Worm (Caenorhabditis elegans) whole organism, young adult: ENCODE data around the gene K12H6.12.
A peak's percentile ranks its signal among the peaks of the same experiment; 100 is the strongest.

Experiments
- B0019.2 ChIP-seq: fragments of 200-800 bp; sonication (Bioruptor generic); conservative IDR thresholded peaks from 2 replicates; pipeline ENCODE4 v1.3.6; 2022; ENCODE audit warnings: missing genetic modification reagents, missing genetic modification characterization, missing compliant biosample characterization
- B0035.1 ChIP-seq: sonication (generic microtip); optimal IDR thresholded peaks from 2 replicates; lab custom pipeline; 2016; ENCODE audit warnings: missing genetic modification characterization, mild to moderate bottlenecking, missing compliant biosample characterization, missing genotype, missing genetic modification reagents
- B0336.3 ChIP-seq: fragments of 200-800 bp; sonication (Bioruptor generic); IDR thresholded peaks from 2 replicates; pipeline ENCODE4 v1.3.6; 2022; ENCODE audit warnings: missing genetic modification characterization, missing compliant biosample characterization
- C06A6.2 ChIP-seq: fragments of 200-800 bp; sonication (Bioruptor generic); conservative IDR thresholded peaks from 2 replicates; pipeline ENCODE4 v1.3.6; 2022; ENCODE audit warnings: missing genetic modification characterization, missing compliant biosample characterization
- F39B2.1 ChIP-seq: fragments of 200-800 bp; sonication (Bioruptor generic); IDR thresholded peaks from 2 replicates; pipeline ENCODE4 v1.3.6; 2022; ENCODE audit warnings: missing genetic modification reagents, missing genetic modification characterization, missing compliant biosample characterization
- F49E8.2 ChIP-seq: sonication (generic microtip); optimal IDR thresholded peaks from 3 replicates; lab custom pipeline; 2017; ENCODE audit warnings: missing genetic modification characterization, mild to moderate bottlenecking, missing compliant biosample characterization, antibody characterized with exemption, moderate library complexity; ENCODE audit not compliant: insufficient read depth
- Y79H2A.3 ChIP-seq: fragments of 200-800 bp; sonication (Bioruptor generic); conservative IDR thresholded peaks from 2 replicates; pipeline ENCODE4 v1.3.6; 2022; ENCODE audit warnings: missing genetic modification reagents, missing genetic modification characterization, missing compliant biosample characterization
- akir-1 ChIP-seq: fragments of 200-800 bp; sonication (Bioruptor generic); optimal IDR thresholded peaks from 2 replicates; lab custom pipeline; 2018; ENCODE audit warnings: mild to moderate bottlenecking, missing genetic modification characterization, moderate library complexity, missing compliant biosample characterization
- athp-1 ChIP-seq: sonication (generic microtip); optimal IDR thresholded peaks from 2 replicates; lab custom pipeline; 2017; ENCODE audit warnings: mild to moderate bottlenecking, missing genetic modification characterization, missing compliant biosample characterization
- attf-3 ChIP-seq: fragments of 200-800 bp; sonication (Bioruptor generic); conservative IDR thresholded peaks from 2 replicates; pipeline ENCODE4 v1.3.6; 2022; ENCODE audit warnings: missing genetic modification reagents, missing genetic modification characterization, missing compliant biosample characterization
- bed-1 ChIP-seq: fragments of 200-800 bp; sonication (Bioruptor generic); IDR thresholded peaks from 2 replicates; pipeline ENCODE4 v1.3.6; 2022; ENCODE audit warnings: missing genetic modification reagents, missing genetic modification characterization, missing compliant biosample characterization
- dox-1 ChIP-seq: fragments of 200-800 bp; sonication (Bioruptor generic); IDR thresholded peaks from 2 replicates; pipeline ENCODE4 v1.3.6; 2022; ENCODE audit warnings: missing genetic modification reagents, missing genetic modification characterization, missing compliant biosample characterization
- gei-17 ChIP-seq: fragments of 200-800 bp; sonication (Bioruptor generic); optimal IDR thresholded peaks from 2 replicates; lab custom pipeline; 2018; ENCODE audit warnings: mild to moderate bottlenecking, missing genetic modification characterization, missing compliant biosample characterization
- hlh-26 ChIP-seq: fragments of 200-800 bp; sonication (Bioruptor generic); conservative IDR thresholded peaks from 2 replicates; pipeline ENCODE4 v1.3.6; 2022; ENCODE audit warnings: missing genetic modification reagents, missing genetic modification characterization, missing compliant biosample characterization
- hmg-1.2 ChIP-seq: fragments of 200-800 bp; sonication (Bioruptor generic); IDR thresholded peaks from 2 replicates; pipeline ENCODE4 v1.3.6; 2022; ENCODE audit warnings: missing genetic modification reagents, missing genetic modification characterization, missing compliant biosample characterization
- lag-1 ChIP-seq: fragments of 200-800 bp; sonication (Bioruptor generic); IDR thresholded peaks from 2 replicates; pipeline ENCODE4 v1.3.6; 2022; ENCODE audit warnings: missing genetic modification reagents, missing genetic modification characterization, missing compliant biosample characterization
- lsl-1 ChIP-seq: fragments of 200-800 bp; sonication (Bioruptor generic); optimal IDR thresholded peaks from 2 replicates; lab custom pipeline; 2018; ENCODE audit warnings: mild to moderate bottlenecking, missing genetic modification characterization, moderate library complexity, missing compliant biosample characterization
- madf-10 ChIP-seq: sonication (generic microtip); optimal IDR thresholded peaks from 2 replicates; lab custom pipeline; 2016; ENCODE audit warnings: mild to moderate bottlenecking, missing genetic modification characterization, missing compliant biosample characterization
- nfya-1 ChIP-seq: sonication (generic microtip); optimal IDR thresholded peaks from 2 replicates; lab custom pipeline; 2017; ENCODE audit warnings: antibody characterized with exemption, missing compliant biosample characterization, missing genetic modification characterization, borderline replicate concordance; ENCODE audit not compliant: insufficient read depth
- nfyb-1 ChIP-seq: fragments of 200-800 bp; sonication (Bioruptor generic); IDR thresholded peaks from 2 replicates; pipeline ENCODE4 v1.3.6; 2022; ENCODE audit warnings: missing genetic modification reagents, missing genetic modification characterization, missing compliant biosample characterization
- rpc-1 ChIP-seq, 2 experiments: fragments of 150-350 bp in 1 of 2; sonication (generic microtip) in 1 of 2; optimal IDR thresholded peaks; 2 replicates each; lab custom pipeline; 2014 to 2018; ENCODE audit warnings: missing biosample characterization in 1 of 2, missing genetic modification characterization in 1 of 2, missing genetic modification reagents in 1 of 2, missing genotype in 1 of 2
- snpc-1.3 ChIP-seq: sonication (generic microtip); optimal IDR thresholded peaks from 2 replicates; lab custom pipeline; 2017; ENCODE audit warnings: missing genetic modification characterization, mild to moderate bottlenecking, missing compliant biosample characterization, antibody characterized with exemption, moderate library complexity, missing genotype, missing genetic modification reagents; ENCODE audit not compliant: insufficient read depth
- unc-130 ChIP-seq: sonication (generic microtip); optimal IDR thresholded peaks from 2 replicates; lab custom pipeline; 2016; ENCODE audit warnings: missing genetic modification reagents, missing genetic modification characterization, missing compliant biosample characterization
- xnd-1 ChIP-seq: sonication (generic microtip); optimal IDR thresholded peaks from 2 replicates; lab custom pipeline; 2016; ENCODE audit warnings: missing genotype, missing genetic modification reagents, missing genetic modification characterization, missing compliant biosample characterization
- zim-3 ChIP-seq: sonication (generic microtip); optimal IDR thresholded peaks from 2 replicates; lab custom pipeline; 2017; ENCODE audit warnings: mild to moderate bottlenecking, missing genetic modification characterization, moderate library complexity, missing compliant biosample characterization
- ztf-22 ChIP-seq: fragments of 200-800 bp; sonication (Bioruptor generic); optimal IDR thresholded peaks from 2 replicates; lab custom pipeline; 2018; ENCODE audit warnings: mild to moderate bottlenecking, missing genetic modification characterization, moderate library complexity, missing compliant biosample characterization
- ztf-3 ChIP-seq: fragments of 200-800 bp; sonication (Bioruptor generic); optimal IDR thresholded peaks from 2 replicates; lab custom pipeline; 2018; ENCODE audit warnings: mild to moderate bottlenecking, missing genetic modification characterization, missing compliant biosample characterization

Gene K12H6.12

ce11 chrII:2853767-2854166 lies 45.8 kb downstream of the K12H6.12 start:
- TF ChIP-seq C06A6.2 (GFP tag; lab: Robert Waterston, UW): no peak

ce11 chrII:2854794-2855193 lies 46.8 kb downstream of the K12H6.12 start:
- TF ChIP-seq xnd-1 (tag; lab: Kevin White, UChicago): no peak
- peak; percentile 36; the same call in 1 of the 2 replicates for TF ChIP-seq hmg-1.2 (GFP tag; lab: Robert Waterston, UW)
- no peak for TF ChIP-seq B0035.1 (tag; lab: Kevin White, UChicago)
- no peak for TF ChIP-seq dox-1
- TF ChIP-seq ztf-3 (GFP tag; lab: Kevin White, UChicago): no peak
- no peak for TF ChIP-seq F39B2.1 (GFP tag; lab: Robert Waterston, UW)

DNA sequence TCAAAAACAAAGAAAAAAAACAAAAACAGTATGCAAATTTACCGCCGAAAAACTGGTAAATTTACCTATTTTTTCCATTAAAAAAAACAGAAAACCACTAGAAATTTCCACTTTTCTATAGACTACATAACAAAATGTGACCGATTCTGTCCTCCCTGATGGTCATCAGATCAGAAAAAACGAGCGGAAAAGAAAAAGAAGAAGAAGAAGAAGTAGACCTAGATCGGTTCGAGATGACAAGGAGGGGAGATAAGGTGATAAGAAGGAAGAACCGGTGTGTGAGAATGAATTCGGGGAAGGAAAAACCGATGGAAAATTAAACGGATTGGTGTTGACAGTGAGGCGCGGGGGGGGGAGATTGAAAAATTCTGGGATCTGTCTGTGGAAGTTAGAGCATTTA lies 48.2 kb downstream of the K12H6.12 start:
- TF ChIP-seq nfya-1 (tag; lab: Kevin White, UChicago): no peak
- TF ChIP-seq Y79H2A.3 (GFP tag; lab: Robert Waterston, UW): no peak
- TF ChIP-seq nfyb-1 (GFP tag; lab: Robert Waterston, UW): no peak
- TF ChIP-seq, all 124 proteins: peak for 0

- no peak for TF ChIP-seq lag-1 (GFP tag; lab: Robert Waterston, UW)
- TF ChIP-seq, all 124 proteins: peak for 0
Measured at ce11 chrII:2857559-2857958, 49.6 kb downstream of the K12H6.12 start.

ce11 chrII:2858851-2859250 lies 50.9 kb downstream of the K12H6.12 start:
- no peak for TF ChIP-seq akir-1 (GFP tag; lab: Kevin White, UChicago)
- TF ChIP-seq athp-1: no peak
- TF ChIP-seq F49E8.2 (tag; lab: Kevin White, UChicago): no peak
- TF ChIP-seq zim-3: no peak
- no peak for TF ChIP-seq B0336.3
- TF ChIP-seq attf-3 (GFP tag; lab: Robert Waterston, UW): no peak
- no peak for TF ChIP-seq snpc-1.3

DNA sequence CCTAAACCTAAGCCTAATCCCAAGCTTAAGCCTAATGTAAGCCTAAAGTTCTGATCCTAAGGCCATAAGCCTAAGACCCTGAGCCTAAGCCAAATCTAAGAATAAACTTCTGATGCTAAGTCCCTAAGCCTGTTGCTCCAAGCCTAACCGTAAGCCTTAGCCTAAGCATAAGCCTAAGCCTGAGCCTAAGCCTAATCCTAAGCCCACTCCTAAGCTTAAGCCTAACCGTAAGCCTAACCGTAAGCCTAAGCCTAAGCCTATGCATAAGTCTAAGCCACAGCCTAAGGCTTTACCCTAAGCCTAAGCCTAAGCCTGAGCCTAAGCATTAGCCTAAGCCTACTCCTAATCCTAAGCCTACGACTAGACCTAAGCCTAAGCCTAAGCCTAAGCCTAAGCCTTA lies 51.4 kb downstream of the K12H6.12 start:
- TF ChIP-seq ztf-22 (GFP tag; lab: Kevin White, UChicago): no peak
- no peak for TF ChIP-seq gei-17
- TF ChIP-seq bed-1 (GFP tag; lab: Robert Waterston, UW): no peak
- TF ChIP-seq B0019.2 (GFP tag; lab: Robert Waterston, UW): no peak
- no peak for TF ChIP-seq hlh-26
- no peak for TF ChIP-seq lsl-1 (GFP tag; lab: Kevin White, UChicago)
- TF ChIP-seq B0336.3: no peak
- no peak for TF ChIP-seq unc-130 (GFP tag; lab: Kevin White, UChicago)
- no peak for TF ChIP-seq rpc-1 (optimal IDR thresholded peaks at IDR 0.05; lab: Kevin White, UChicago)
- no peak for TF ChIP-seq rpc-1 (tag; optimal IDR thresholded peaks at IDR 0.05; lab: Kevin White, UChicago)
- TF ChIP-seq madf-10: no peak
- TF ChIP-seq, all 124 proteins: peak for 0
